Fruit fly (Drosophila melanogaster) whole organism, prepupa: ENCODE measurements around the gene CG18180.

Experiments
- CG8632 ChIP-seq: fragments of 200-800 bp; sonication (Bioruptor generic); optimal IDR thresholded peaks from 3 replicates; lab custom pipeline; 2016; ENCODE audit warnings: missing biosample characterization, missing genetic modification characterization
- acj6 ChIP-seq: fragments of 200-800 bp; sonication (Bioruptor generic); optimal IDR thresholded peaks from 3 replicates; lab custom pipeline; 2016; ENCODE audit warnings: missing biosample characterization, missing genetic modification characterization
- dac ChIP-seq: fragments of 200-800 bp; sonication (Bioruptor generic); optimal IDR thresholded peaks from 2 replicates; lab custom pipeline; 2017; ENCODE audit warnings: missing biosample characterization, mild to moderate bottlenecking, missing genetic modification characterization

dm6 chr3L:9675528-9675963 is 34.7 kb downstream of the CG18180 start:
- no peak for TF ChIP-seq acj6 (GFP tag; lab: Kevin White, UChicago)
- no peak for TF ChIP-seq CG8632 (GFP tag; lab: Kevin White, UChicago)
- TF ChIP-seq dac (GFP tag; lab: Kevin White, UChicago): no peak
